Worm (Caenorhabditis elegans) whole organism, L1 larva: ENCODE results near the gene srh-290.
A peak's percentile ranks its signal among the peaks of the same experiment; 100 is the strongest.

ENCODE experiments used
- C04F5.9 ChIP-seq: sonication (generic microtip); optimal IDR thresholded peaks from 2 replicates; lab custom pipeline; 2016; ENCODE audit warnings: missing genetic modification characterization, missing compliant biosample characterization
- Y116A8C.19 ChIP-seq: sonication (generic microtip); optimal IDR thresholded peaks from 2 replicates; lab custom pipeline; 2016; ENCODE audit warnings: missing compliant biosample characterization, missing genetic modification characterization, borderline replicate concordance
- alr-1 ChIP-seq: fragments of 200-800 bp; sonication (Bioruptor generic); optimal IDR thresholded peaks from 2 replicates; lab custom pipeline; 2018; ENCODE audit warnings: borderline replicate concordance, mild to moderate bottlenecking, missing genetic modification characterization, missing compliant biosample characterization
- aly-2 ChIP-seq: fragments of 150-350 bp; optimal IDR thresholded peaks from 2 replicates; lab custom pipeline; 2014; ENCODE audit warnings: missing biosample characterization, missing genetic modification characterization
- blmp-1 ChIP-seq: fragments of 150-350 bp; optimal IDR thresholded peaks from 2 replicates; lab custom pipeline; 2014; ENCODE audit warnings: missing biosample characterization, missing genetic modification characterization
- ceh-63 ChIP-seq: fragments of 200-800 bp; sonication (Bioruptor generic); optimal IDR thresholded peaks from 2 replicates; lab custom pipeline; 2018; ENCODE audit warnings: mild to moderate bottlenecking, missing genetic modification characterization, missing compliant biosample characterization
- ceh-8 ChIP-seq: fragments of 200-800 bp; sonication (Bioruptor generic); optimal IDR thresholded peaks from 2 replicates; lab custom pipeline; 2018; ENCODE audit warnings: mild to moderate bottlenecking, missing genetic modification characterization, moderate library complexity, missing compliant biosample characterization
- ceh-88 ChIP-seq: fragments of 200-800 bp; sonication (Bioruptor generic); IDR thresholded peaks from 2 replicates; pipeline ENCODE4 v1.3.6; 2022; ENCODE audit warnings: missing genetic modification characterization, missing compliant biosample characterization
- ceh-90 ChIP-seq: sonication (generic microtip); optimal IDR thresholded peaks from 2 replicates; lab custom pipeline; 2016; ENCODE audit warnings: missing genetic modification characterization, missing compliant biosample characterization
- efl-1 ChIP-seq, 4 experiments: fragments of 150-350 bp; optimal IDR thresholded peaks in 3 of 4; peaks in 1 of 4; 1 replicate in 1 of 4; 2 replicates in 3 of 4; lab custom pipeline; 2014; ENCODE audit warnings: missing biosample characterization in 2 of 4, missing genetic modification characterization in 2 of 4, missing genetic modification reagents in 2 of 4
- elt-2 ChIP-seq: sonication (generic microtip); optimal IDR thresholded peaks from 2 replicates; lab custom pipeline; 2016; ENCODE audit warnings: missing genetic modification characterization, mild to moderate bottlenecking, inconsistent platforms, missing compliant biosample characterization, missing genetic modification reagents
- elt-3 ChIP-seq, 6 experiments: fragments of 150-350 bp in 1 of 6; sonication (generic microtip); optimal IDR thresholded peaks; 2 replicates each; lab custom pipeline; 2017 to 2018; ENCODE audit warnings: missing biosample characterization in 6 of 6, missing genetic modification characterization in 6 of 6, inconsistent platforms in 1 of 6
- ets-5 ChIP-seq: fragments of 200-800 bp; sonication (Bioruptor generic); IDR thresholded peaks from 2 replicates; pipeline ENCODE4 v1.3.6; 2022; ENCODE audit warnings: missing genetic modification characterization, missing compliant biosample characterization
- fkh-4 ChIP-seq: sonication (generic microtip); optimal IDR thresholded peaks from 2 replicates; lab custom pipeline; 2016; ENCODE audit warnings: missing compliant biosample characterization, missing genetic modification characterization, borderline replicate concordance
- fos-1 ChIP-seq: fragments of 150-350 bp; optimal IDR thresholded peaks from 2 replicates; lab custom pipeline; 2014; ENCODE audit warnings: missing biosample characterization, missing genetic modification characterization
- grh-1 ChIP-seq: fragments of 200-800 bp; sonication (Bioruptor generic); IDR thresholded peaks from 2 replicates; pipeline ENCODE4 v1.3.6; 2022; ENCODE audit warnings: missing genetic modification reagents, missing genetic modification characterization, missing compliant biosample characterization
- hlh-17 ChIP-seq: fragments of 200-800 bp; sonication (Bioruptor generic); optimal IDR thresholded peaks from 2 replicates; lab custom pipeline; 2018; ENCODE audit warnings: missing genetic modification characterization, mild to moderate bottlenecking, missing compliant biosample characterization, moderate library complexity, borderline replicate concordance
- hpl-2 ChIP-seq: fragments of 150-350 bp; optimal IDR thresholded peaks from 2 replicates; lab custom pipeline; 2014; ENCODE audit warnings: missing biosample characterization, missing genetic modification reagents, missing genetic modification characterization
- irx-1 ChIP-seq: sonication (generic microtip); optimal IDR thresholded peaks from 2 replicates; lab custom pipeline; 2016; ENCODE audit warnings: missing genetic modification characterization, missing compliant biosample characterization
- isw-1 ChIP-seq: fragments of 200-800 bp; sonication (Bioruptor generic); IDR thresholded peaks from 2 replicates; pipeline ENCODE4 v1.3.6; 2022; ENCODE audit warnings: missing genetic modification characterization, missing compliant biosample characterization
- lin-14 ChIP-seq: fragments of 200-800 bp; sonication (Bioruptor generic); optimal IDR thresholded peaks from 2 replicates; lab custom pipeline; 2018; ENCODE audit warnings: mild to moderate bottlenecking, missing genetic modification characterization, moderate library complexity, missing compliant biosample characterization
- lin-15B ChIP-seq: fragments of 150-350 bp; sonication (generic microtip); optimal IDR thresholded peaks from 3 replicates; lab custom pipeline; 2014; ENCODE audit warnings: missing biosample characterization, missing genetic modification characterization
- lin-35 ChIP-seq, 2 experiments: fragments of 150-350 bp; optimal IDR thresholded peaks; 2 replicates each; lab custom pipeline; 2014; ENCODE audit warnings: missing biosample characterization in 2 of 2, missing genetic modification characterization in 2 of 2, missing genetic modification reagents in 2 of 2
- lin-39 ChIP-seq: fragments of 150-350 bp; optimal IDR thresholded peaks from 2 replicates; lab custom pipeline; 2014; ENCODE audit warnings: missing biosample characterization, missing genetic modification reagents, missing genetic modification characterization
- mef-2 ChIP-seq: fragments of 150-350 bp; optimal IDR thresholded peaks from 2 replicates; lab custom pipeline; 2014; ENCODE audit warnings: missing biosample characterization, missing genetic modification characterization
- mep-1 ChIP-seq: fragments of 150-350 bp; optimal IDR thresholded peaks from 2 replicates; lab custom pipeline; 2014; ENCODE audit warnings: missing biosample characterization, missing genetic modification characterization
- nhr-11 ChIP-seq: fragments of 150-350 bp; optimal IDR thresholded peaks from 2 replicates; lab custom pipeline; 2014; ENCODE audit warnings: missing biosample characterization, missing genetic modification characterization
- nhr-12 ChIP-seq: sonication (generic microtip); optimal IDR thresholded peaks from 2 replicates; lab custom pipeline; 2017; ENCODE audit warnings: missing biosample characterization, missing genetic modification characterization
- nhr-20 ChIP-seq: sonication (generic microtip); optimal IDR thresholded peaks from 2 replicates; lab custom pipeline; 2016; ENCODE audit warnings: mild to moderate bottlenecking, missing genetic modification characterization, missing compliant biosample characterization
- nhr-28 ChIP-seq: fragments of 150-350 bp; optimal IDR thresholded peaks from 2 replicates; lab custom pipeline; 2014; ENCODE audit warnings: missing biosample characterization, missing genetic modification characterization
- nhr-84 ChIP-seq: sonication (generic microtip); optimal IDR thresholded peaks from 2 replicates; lab custom pipeline; 2017; ENCODE audit warnings: missing biosample characterization, missing genetic modification characterization
- pax-3 ChIP-seq: fragments of 200-800 bp; sonication (Bioruptor generic); optimal IDR thresholded peaks from 2 replicates; lab custom pipeline; 2018; ENCODE audit warnings: mild to moderate bottlenecking, missing genetic modification characterization, moderate library complexity, missing compliant biosample characterization
- rnt-1 ChIP-seq: sonication (generic microtip); optimal IDR thresholded peaks from 2 replicates; lab custom pipeline; 2016; ENCODE audit warnings: mild to moderate bottlenecking, missing genetic modification characterization, moderate library complexity, missing compliant biosample characterization
- snu-23 ChIP-seq: sonication (generic microtip); optimal IDR thresholded peaks from 2 replicates; lab custom pipeline; 2016; ENCODE audit warnings: missing genetic modification characterization, missing compliant biosample characterization
- sox-4 ChIP-seq: sonication (generic microtip); optimal IDR thresholded peaks from 2 replicates; lab custom pipeline; 2016; ENCODE audit warnings: missing genetic modification characterization, missing compliant biosample characterization
- sptf-1 ChIP-seq: fragments of 150-350 bp; optimal IDR thresholded peaks from 2 replicates; lab custom pipeline; 2014; ENCODE audit warnings: missing biosample characterization, missing genetic modification characterization
- swsn-7 ChIP-seq: sonication (generic microtip); optimal IDR thresholded peaks from 2 replicates; lab custom pipeline; 2016; ENCODE audit warnings: missing genetic modification characterization, missing compliant biosample characterization
- tbx-2 ChIP-seq: sonication (generic microtip); optimal IDR thresholded peaks from 2 replicates; lab custom pipeline; 2016; ENCODE audit warnings: missing genetic modification characterization, missing compliant biosample characterization
- unc-130 ChIP-seq: fragments of 150-350 bp; optimal IDR thresholded peaks from 2 replicates; lab custom pipeline; 2017; ENCODE audit warnings: missing biosample characterization, missing genetic modification characterization, inconsistent platforms
- unc-62 ChIP-seq: fragments of 150-350 bp; optimal IDR thresholded peaks from 2 replicates; lab custom pipeline; 2014; ENCODE audit warnings: missing biosample characterization, missing genetic modification reagents, missing genetic modification characterization
- unc-86 ChIP-seq: sonication (generic microtip); optimal IDR thresholded peaks from 2 replicates; lab custom pipeline; 2016; ENCODE audit warnings: missing genetic modification characterization, missing compliant biosample characterization
- vab-15 ChIP-seq: sonication (generic microtip); optimal IDR thresholded peaks from 2 replicates; lab custom pipeline; 2017; ENCODE audit warnings: missing genotype, mild to moderate bottlenecking, missing genetic modification characterization, missing compliant biosample characterization
- zag-1 ChIP-seq: fragments of 150-350 bp; optimal IDR thresholded peaks from 2 replicates; lab custom pipeline; 2014; ENCODE audit warnings: missing biosample characterization, missing genetic modification characterization
- zip-4 ChIP-seq: fragments of 200-800 bp; sonication (Bioruptor generic); optimal IDR thresholded peaks from 2 replicates; lab custom pipeline; 2018; ENCODE audit warnings: mild to moderate bottlenecking, missing genetic modification characterization, moderate library complexity, missing compliant biosample characterization
- ztf-4 ChIP-seq: fragments of 150-350 bp; optimal IDR thresholded peaks from 2 replicates; lab custom pipeline; 2014; ENCODE audit warnings: missing biosample characterization, missing genetic modification characterization

Gene srh-290

DNA sequence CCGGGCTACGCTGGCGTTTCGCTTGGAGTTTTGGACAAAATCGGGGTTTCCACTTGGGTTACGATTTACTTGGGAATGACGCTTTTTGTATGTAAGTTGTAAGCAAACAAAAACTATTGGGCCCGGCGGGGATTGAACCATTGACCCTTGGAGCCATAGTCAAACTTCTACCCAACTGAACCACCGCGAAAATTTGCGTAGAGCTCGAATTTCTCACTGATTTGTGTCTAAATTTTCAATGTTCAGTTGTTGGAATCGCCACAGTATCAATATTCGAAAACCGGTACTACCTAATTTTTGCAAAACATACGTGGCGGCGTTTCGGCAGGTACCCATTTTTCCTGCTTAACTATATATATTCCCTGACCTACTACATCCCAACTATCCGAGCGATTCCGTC is 22.5 kb upstream of the srh-290 start:
- TF ChIP-seq vab-15 (tag; lab: Kevin White, UChicago) (no peak), sptf-1 (tag; lab: Kevin White, UChicago) (no peak), ceh-63 (GFP tag; lab: Kevin White, UChicago) (no peak), unc-86 (tag; lab: Kevin White, UChicago) (no peak), irx-1 (tag; lab: Kevin White, UChicago) (no peak), ceh-90 (tag; lab: Kevin White, UChicago) (no peak), hlh-17 (no peak), mep-1 (tag; lab: Kevin White, UChicago) (no peak), ceh-8 (GFP tag; lab: Kevin White, UChicago) (no peak), nhr-84 (no peak), mef-2 (tag; lab: Kevin White, UChicago) (no peak)

DNA sequence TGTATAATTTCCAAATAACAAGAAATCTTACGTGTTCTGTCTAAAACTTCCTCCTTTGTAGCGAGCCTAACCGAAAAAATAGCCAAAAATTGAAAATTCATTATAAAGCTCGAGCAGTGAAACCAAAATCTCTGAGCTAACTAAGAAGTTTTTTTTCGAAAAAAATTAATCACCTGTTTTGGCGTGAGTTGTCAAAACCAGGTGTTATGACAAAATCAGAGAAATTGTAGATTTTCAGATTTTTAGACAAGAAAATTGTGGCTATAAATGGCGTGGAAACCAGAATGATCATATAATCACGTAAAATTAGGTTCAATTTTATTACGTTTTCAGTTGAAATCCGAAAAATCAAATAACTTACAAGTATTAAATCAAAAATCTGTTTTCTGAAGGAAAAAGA is 17.2 kb upstream of the srh-290 start, which contains the start of gene sre-21:
Gene sre-21 (minus strand): TSS at position 101 of the 400 bp plus-strand sequence.
- TF ChIP-seq zip-4 (GFP tag; lab: Kevin White, UChicago) (no peak), ceh-90 (tag; lab: Kevin White, UChicago) (no peak), nhr-28 (tag; lab: Kevin White, UChicago) (no peak), nhr-84 (no peak), Y116A8C.19 (tag; lab: Kevin White, UChicago) (no peak), ceh-88 (GFP tag; lab: Robert Waterston, UW) (no peak), nhr-11 (tag; lab: Kevin White, UChicago) (no peak), tbx-2 (no peak)
- TF ChIP-seq, all 84 proteins: peak for 0

DNA sequence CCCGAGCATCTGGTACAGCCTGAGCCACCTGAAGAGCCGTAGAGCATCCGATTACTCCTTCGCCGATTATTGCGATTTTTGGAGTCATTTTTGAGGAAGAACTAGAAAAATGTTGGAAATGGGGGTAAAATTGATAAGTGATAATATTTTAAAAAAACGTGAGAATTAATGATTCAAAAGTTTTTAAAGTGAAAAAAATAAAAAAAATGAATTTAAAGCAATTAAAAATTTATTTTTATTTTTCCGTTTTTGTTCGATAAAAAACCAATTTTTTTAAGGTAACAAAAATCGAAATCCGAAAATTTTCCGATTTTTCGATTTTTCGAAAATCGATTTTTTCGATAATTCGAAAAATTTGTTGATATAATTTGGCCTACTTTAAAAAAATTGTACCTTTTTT is 13.2 kb upstream of the srh-290 start, which contains the start of gene ddo-1:
Gene ddo-1 (minus strand): TSS at position 101 of the 400 bp plus-strand sequence.
- no peak for TF ChIP-seq hpl-2 (GFP tag; lab: Kevin White, UChicago)
- TF ChIP-seq grh-1 (GFP tag; lab: Robert Waterston, UW), result no peak
- no peak for TF ChIP-seq fkh-4 (tag; lab: Kevin White, UChicago)
- no peak for TF ChIP-seq zip-4 (GFP tag; lab: Kevin White, UChicago)
- no peak for TF ChIP-seq fos-1 (tag; lab: Kevin White, UChicago)
- TF ChIP-seq ceh-88 (GFP tag; lab: Robert Waterston, UW), result no peak
- TF ChIP-seq aly-2 (tag; lab: Kevin White, UChicago), result no peak
- no peak for TF ChIP-seq rnt-1 (tag; lab: Kevin White, UChicago)
- TF ChIP-seq snu-23, result no peak

DNA sequence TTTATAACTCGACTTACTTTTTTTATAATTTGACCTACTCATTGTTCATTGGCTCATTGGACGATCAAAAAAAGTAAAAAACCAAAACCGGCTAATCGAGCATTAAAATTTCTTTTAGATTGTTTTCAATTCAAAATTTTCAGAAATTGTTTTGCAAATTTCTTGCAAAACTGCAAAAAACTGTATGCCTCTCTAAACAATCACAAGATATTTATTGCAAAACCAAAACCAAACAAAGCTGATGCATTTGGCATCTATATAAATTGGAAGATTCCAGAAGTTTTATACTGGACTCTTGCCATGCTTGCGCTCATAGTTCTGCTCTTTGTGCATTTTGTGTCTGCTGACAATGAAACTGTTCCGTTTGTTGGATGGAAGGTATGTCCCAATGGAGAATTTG is 12.7 kb upstream of the srh-290 start, which contains the start of gene C47A10.12:
Gene C47A10.12 (plus strand): TSS at position 301 of the 400 bp plus-strand sequence.
- TF ChIP-seq nhr-20 (tag; lab: Kevin White, UChicago), result no peak
- TF ChIP-seq lin-15B, result no peak
- TF ChIP-seq unc-130 (tag; lab: Kevin White, UChicago), result no peak
- TF ChIP-seq mep-1 (tag; lab: Kevin White, UChicago), result no peak
- no peak for TF ChIP-seq zag-1
- no peak for TF ChIP-seq alr-1 (tag; lab: Kevin White, UChicago)
- TF ChIP-seq nhr-12 (tag; lab: Kevin White, UChicago), result no peak
- no peak for TF ChIP-seq ceh-90 (tag; lab: Kevin White, UChicago)
- TF ChIP-seq ztf-4, result no peak
- no peak for TF ChIP-seq fkh-4 (tag; lab: Kevin White, UChicago)
- TF ChIP-seq unc-62 (GFP tag; lab: Kevin White, UChicago), result no peak

DNA sequence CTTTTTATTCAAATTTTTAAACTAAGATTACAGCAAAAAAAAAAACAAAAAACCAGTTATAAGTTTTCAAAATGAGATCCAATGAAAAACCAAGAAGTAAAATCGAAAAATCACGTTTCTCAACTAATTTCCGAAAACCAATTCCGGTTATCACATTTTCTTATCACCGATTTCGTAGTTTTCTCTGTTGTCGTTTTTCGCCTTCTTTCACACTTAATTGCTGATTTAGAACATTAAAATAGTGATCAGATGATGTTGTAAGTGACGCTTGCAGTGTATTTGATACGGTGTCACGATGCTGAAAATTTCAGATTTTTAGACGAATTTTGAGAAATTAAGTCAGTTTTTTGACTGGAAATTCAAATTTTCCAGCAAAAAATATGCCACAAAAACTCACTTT is 10.0 kb upstream of the srh-290 start:
- TF ChIP-seq sox-4 (tag; lab: Kevin White, UChicago) (no peak), isw-1 (GFP tag; lab: Robert Waterston, UW) (no peak), ceh-63 (GFP tag; lab: Kevin White, UChicago) (no peak), swsn-7 (no peak), C04F5.9 (no peak), elt-2 (tag; lab: Kevin White, UChicago) (peak; percentile 17), lin-35 (GFP tag; optimal IDR thresholded peaks at IDR 0.05; lab: Kevin White, UChicago) (peak in 1 of 2 experiments; percentile 25), elt-3 (tag; optimal IDR thresholded peaks at IDR 0.05; lab: Kevin White, UChicago) (no peak), hpl-2 (GFP tag; lab: Kevin White, UChicago) (no peak), vab-15 (tag; lab: Kevin White, UChicago) (no peak), lin-14 (GFP tag; lab: Kevin White, UChicago) (no peak), pax-3 (tag; lab: Kevin White, UChicago) (no peak), sptf-1 (tag; lab: Kevin White, UChicago) (no peak), blmp-1 (tag; lab: Kevin White, UChicago) (peak; percentile 40), lin-39 (no peak), efl-1 (optimal IDR thresholded peaks at IDR 0.05; lab: Kevin White, UChicago) (no peak), efl-1 (GFP tag; optimal IDR thresholded peaks at IDR 0.05 in 1 of 2; lab: Kevin White, UChicago) (peak in 1 of 2 experiments; percentile 11), ets-5 (GFP tag; lab: Robert Waterston, UW) (no peak)
